Worm (Caenorhabditis elegans): ENCODE measurements around the gene acbp-7.

acbp-7 gene

ce11 chrIII:4887291-4887690, 49.8 kb downstream of the acbp-7 start, which contains the start of gene clec-6:
Gene clec-6, minus strand, starts transcription at chrIII:4887444.
- no peak for TF ChIP-seq F37D6.2 (tag; optimal IDR thresholded peaks at IDR 0.05)
- TF ChIP-seq egl-43 (GFP tag; IDR thresholded peaks at IDR 0.05) = no peak
- no peak for TF ChIP-seq T20F7.1 (GFP tag; optimal IDR thresholded peaks at IDR 0.05)
- TF ChIP-seq dmd-9 (GFP tag; IDR thresholded peaks at IDR 0.05) = no peak
- TF ChIP-seq daf-16 (GFP tag; optimal IDR thresholded peaks at IDR 0.05) = no peak
- peak; percentile 42 for TF ChIP-seq daf-16 (tag; optimal IDR thresholded peaks at IDR 0.05)
- no peak for TF ChIP-seq daf-12 (tag; optimal IDR thresholded peaks at IDR 0.05)
- peak; percentile 8 for TF ChIP-seq nhr-28 (tag; optimal IDR thresholded peaks at IDR 0.05)
- TF ChIP-seq ztf-11 (tag; optimal IDR thresholded peaks at IDR 0.05) = no peak
- TF ChIP-seq zip-11 (GFP tag; IDR thresholded peaks at IDR 0.05) = no peak
- TF ChIP-seq arid-1 (GFP tag; conservative IDR thresholded peaks at IDR 0.05) = no peak
- TF ChIP-seq hif-1 (tag; optimal IDR thresholded peaks at IDR 0.05) = no peak
- TF ChIP-seq vab-7 (GFP tag; IDR thresholded peaks at IDR 0.05) = no peak
- no peak for TF ChIP-seq snpc-4 (tag; optimal IDR thresholded peaks at IDR 0.05)
- no peak for TF ChIP-seq spr-1 (tag; optimal IDR thresholded peaks at IDR 0.05)
- no peak for TF ChIP-seq ceh-62 (tag; optimal IDR thresholded peaks at IDR 0.05)
- no peak for TF ChIP-seq Y5F2A.4 (GFP tag; optimal IDR thresholded peaks at IDR 0.05)
- no peak for TF ChIP-seq madf-5 (GFP tag; IDR thresholded peaks at IDR 0.05)
- TF ChIP-seq dmd-8 (GFP tag; IDR thresholded peaks at IDR 0.05) = no peak
- TF ChIP-seq nhr-11 (tag; optimal IDR thresholded peaks at IDR 0.05) = no peak
- TF ChIP-seq ceh-82 (tag; optimal IDR thresholded peaks at IDR 0.05) = no peak
- no peak for TF ChIP-seq pha-4 (GFP tag; IDR thresholded peaks at IDR 0.05)
- no peak for TF ChIP-seq pha-4 (tag; optimal IDR thresholded peaks at IDR 0.05)
- TF ChIP-seq dmd-6 (GFP tag; IDR thresholded peaks at IDR 0.05) = peak; percentile 36; the same call in 1 of the 2 replicates
- no peak for TF ChIP-seq aha-1 (tag)
- TF ChIP-seq hlh-11 (tag; optimal IDR thresholded peaks at IDR 0.05) = no peak
- no peak for TF ChIP-seq nhr-111 (GFP tag; optimal IDR thresholded peaks at IDR 0.05)

All from whole organism, L4 larva.